Fruit fly (Drosophila melanogaster) whole organism, pupa: ENCODE measurements around the gene X11Lbeta.

Source experiments
- CG12605 ChIP-seq: fragments of 200-800 bp; sonication (Bioruptor generic); IDR thresholded peaks from 2 replicates; pipeline ENCODE4 v1.3.6; 2022; ENCODE audit warnings: missing biosample characterization, missing genetic modification characterization
- CG14655 ChIP-seq: fragments of 200-800 bp; sonication (Bioruptor generic); optimal IDR thresholded peaks from 3 replicates; lab custom pipeline; 2017; ENCODE audit warnings: mild to moderate bottlenecking, missing biosample characterization, missing genetic modification reagents, missing genetic modification characterization
- CG34367 ChIP-seq: fragments of 200-800 bp; sonication (Bioruptor generic); optimal IDR thresholded peaks from 2 replicates; lab custom pipeline; 2018; ENCODE audit warnings: missing biosample characterization, mild to moderate bottlenecking, missing genetic modification characterization
- CG8159 ChIP-seq: fragments of 200-800 bp; sonication (Bioruptor generic); optimal IDR thresholded peaks from 3 replicates; lab custom pipeline; 2018; ENCODE audit warnings: missing biosample characterization, mild to moderate bottlenecking, missing genetic modification characterization, moderate library complexity
- CG9948 ChIP-seq: fragments of 200-800 bp; sonication (Bioruptor generic); optimal IDR thresholded peaks from 2 replicates; lab custom pipeline; 2018; ENCODE audit warnings: missing biosample characterization, mild to moderate bottlenecking, missing genetic modification characterization, moderate library complexity
- EcR ChIP-seq: fragments of 200-800 bp; sonication (Bioruptor generic); optimal IDR thresholded peaks from 3 replicates; lab custom pipeline; 2019; ENCODE audit warnings: missing biosample characterization, missing genetic modification characterization, mild to moderate bottlenecking, moderate library complexity, missing genetic modification reagents
- Pif1A ChIP-seq: fragments of 200-800 bp; sonication (Bioruptor generic); optimal IDR thresholded peaks from 3 replicates; lab custom pipeline; 2016; ENCODE audit warnings: missing biosample characterization, missing genetic modification characterization
- Pif1B ChIP-seq: fragments of 200-800 bp; sonication (Bioruptor generic); optimal IDR thresholded peaks from 3 replicates; lab custom pipeline; 2016; ENCODE audit warnings: missing biosample characterization, missing genetic modification characterization
- fd96Ca ChIP-seq: fragments of 200-800 bp; sonication (Bioruptor generic); IDR thresholded peaks from 3 replicates; pipeline ENCODE4 v1.3.6; 2022; ENCODE audit warnings: missing biosample characterization, missing genetic modification characterization
- rn ChIP-seq: fragments of 200-800 bp; sonication (Bioruptor generic); IDR thresholded peaks from 2 replicates; pipeline ENCODE4 v1.3.6; 2022; ENCODE audit warnings: missing biosample characterization, missing genetic modification characterization

dm6 chrX:10621202-10621990, 6.1 kb upstream of the X11Lbeta start:
- no peak for TF ChIP-seq Pif1A (GFP tag; lab: Kevin White, UChicago)
- no peak for TF ChIP-seq EcR (GFP tag; lab: Kevin White, UChicago)
- no peak for TF ChIP-seq CG12605 (GFP tag; lab: Robert Waterston, UW)
- TF ChIP-seq CG8159 (tag; lab: Kevin White, UChicago), result no peak
- TF ChIP-seq Pif1B, result no peak
- no peak for TF ChIP-seq CG9948 (tag; lab: Kevin White, UChicago)
- TF ChIP-seq fd96Ca, result no peak
- no peak for TF ChIP-seq CG34367
- no peak for TF ChIP-seq rn (GFP tag; lab: Robert Waterston, UW)
- no peak for TF ChIP-seq CG14655 (GFP tag; lab: Kevin White, UChicago)
